Worm (Caenorhabditis elegans) whole organism, L4 larva: ENCODE data around the gene abhd-5.1.

ENCODE experiments used
- ZK337.2 ChIP-seq: fragments of 200-800 bp; sonication (Bioruptor generic); IDR thresholded peaks from 2 replicates; pipeline ENCODE4 v1.3.6; 2022; ENCODE audit warnings: missing genetic modification reagents, missing genetic modification characterization, missing compliant biosample characterization
- dpl-1 ChIP-seq: fragments of 150-350 bp; optimal IDR thresholded peaks from 2 replicates; lab custom pipeline; 2014; ENCODE audit warnings: missing biosample characterization, missing genetic modification reagents, missing genetic modification characterization
- fkh-10 ChIP-seq: fragments of 150-350 bp; optimal IDR thresholded peaks from 2 replicates; lab custom pipeline; 2014; ENCODE audit warnings: missing biosample characterization, missing genetic modification reagents, missing genetic modification characterization
- jun-1 ChIP-seq: fragments of 150-350 bp; optimal IDR thresholded peaks from 2 replicates; lab custom pipeline; 2014; ENCODE audit warnings: missing biosample characterization, missing genetic modification reagents, missing genetic modification characterization
- lsy-2 ChIP-seq, 2 experiments: fragments of 150-350 bp in 1 of 2; sonication (generic microtip) in 1 of 2; optimal IDR thresholded peaks; 2 replicates each; lab custom pipeline; 2014 to 2017; ENCODE audit warnings: missing biosample characterization in 2 of 2, missing genetic modification characterization in 2 of 2
- mdl-1 ChIP-seq, 2 experiments: fragments of 150-350 bp in 1 of 2; sonication (generic microtip) in 1 of 2; optimal IDR thresholded peaks; 2 replicates each; lab custom pipeline; 2014 to 2017; ENCODE audit warnings: missing biosample characterization in 2 of 2, missing genetic modification characterization in 2 of 2
- nhr-10 ChIP-seq: fragments of 150-350 bp; optimal IDR thresholded peaks from 2 replicates; lab custom pipeline; 2014; ENCODE audit warnings: missing biosample characterization, missing genetic modification characterization
- nhr-237 ChIP-seq: sonication (generic microtip); optimal IDR thresholded peaks from 2 replicates; lab custom pipeline; 2017; ENCODE audit warnings: missing biosample characterization, missing genetic modification characterization
- pqm-1 ChIP-seq: sonication (generic microtip); optimal IDR thresholded peaks from 2 replicates; lab custom pipeline; 2017; ENCODE audit warnings: missing biosample characterization, missing genetic modification characterization
- rbr-2 ChIP-seq: sonication (generic microtip); optimal IDR thresholded peaks from 2 replicates; lab custom pipeline; 2016; ENCODE audit warnings: missing genotype, missing genetic modification characterization, missing compliant biosample characterization
- skn-1 ChIP-seq: fragments of 150-350 bp; optimal IDR thresholded peaks from 2 replicates; lab custom pipeline; 2014; ENCODE audit warnings: missing biosample characterization, missing genetic modification characterization
- zip-2 ChIP-seq: fragments of 150-350 bp; optimal IDR thresholded peaks from 2 replicates; lab custom pipeline; 2014; ENCODE audit warnings: missing biosample characterization, missing genetic modification characterization
- ztf-11 ChIP-seq: fragments of 150-350 bp; optimal IDR thresholded peaks from 2 replicates; lab custom pipeline; 2014; ENCODE audit warnings: missing biosample characterization, missing genetic modification characterization

- no peak for TF ChIP-seq nhr-10 (tag; lab: Kevin White, UChicago)
- no peak for TF ChIP-seq mdl-1 (tag; optimal IDR thresholded peaks at IDR 0.05; lab: Kevin White, UChicago)
- TF ChIP-seq fkh-10: no peak
- no peak for TF ChIP-seq jun-1 (tag; lab: Kevin White, UChicago)
- TF ChIP-seq ztf-11 (tag; lab: Kevin White, UChicago): no peak
- no peak for TF ChIP-seq pqm-1
- no peak for TF ChIP-seq zip-2
- no peak for TF ChIP-seq skn-1
- no peak for TF ChIP-seq lsy-2 (tag; optimal IDR thresholded peaks at IDR 0.05; lab: Kevin White, UChicago)
- TF ChIP-seq ZK337.2 (GFP tag; lab: Robert Waterston, UW): no peak
- TF ChIP-seq nhr-237 (tag; lab: Kevin White, UChicago): no peak
- no peak for TF ChIP-seq rbr-2 (tag; lab: Kevin White, UChicago)
- TF ChIP-seq dpl-1: no peak
These were observed 33.6 kb upstream of the abhd-5.1 start for ce11 chrV:4813825-4814224.
